Fruit fly (Drosophila melanogaster) Kc167 (cell line): Measurements from ENCODE around the gene Sr-CI.

ENCODE experiments used
- Myc ChIP-seq: fragments of >200 bp; optimal IDR thresholded peaks from 2 replicates; lab custom pipeline; 2017; ENCODE audit warnings: missing external identifiers
- Sin3A ChIP-seq: fragments of >200 bp; optimal IDR thresholded peaks from 2 replicates; lab custom pipeline; 2018; ENCODE audit warnings: missing external identifiers
- psq ChIP-seq: fragments of >200 bp; optimal IDR thresholded peaks from 2 replicates; lab custom pipeline; 2017; ENCODE audit warnings: missing external identifiers
- ttk ChIP-seq: sonication (Bioruptor generic); optimal IDR thresholded peaks from 2 replicates; lab custom pipeline; 2017; ENCODE audit warnings: missing external identifiers

- TF ChIP-seq Myc (lab: Kevin White, UChicago) (no peak), psq (no peak), Sin3A (lab: Kevin White, UChicago) (no peak), ttk (lab: Kevin White, UChicago) (no peak)
These were observed 29.8 kb upstream of the Sr-CI start for dm6 chr2L:4091720-4092119.
